Worm (Caenorhabditis elegans) whole organism, midembryonic: ENCODE measurements around the gene C25G4.8.
"Not testable (repeated sequence)": the region's sequence is repeated elsewhere in the genome, so short reads cannot be mapped to it uniquely, and the experiment has no call there.

Source experiments
- T22C8.4 ChIP-seq: fragments of 200-800 bp; sonication (Bioruptor generic); IDR thresholded peaks from 2 replicates; pipeline ENCODE4 v1.3.6; 2022; ENCODE audit warnings: missing genetic modification characterization, missing compliant biosample characterization
- cog-1 ChIP-seq: sonication (generic microtip); optimal IDR thresholded peaks from 2 replicates; lab custom pipeline; 2016; ENCODE audit warnings: missing genetic modification characterization, missing compliant biosample characterization
- flt-1 ChIP-seq: fragments of 200-800 bp; sonication (Bioruptor generic); IDR thresholded peaks from 2 replicates; pipeline ENCODE4 v1.3.6; 2022; ENCODE audit warnings: missing genetic modification characterization, missing compliant biosample characterization
- klf-2 ChIP-seq: fragments of 200-800 bp; sonication (Bioruptor generic); conservative IDR thresholded peaks from 2 replicates; pipeline ENCODE4 v1.3.6; 2022; ENCODE audit warnings: missing genetic modification reagents, missing genetic modification characterization, missing compliant biosample characterization
- med-1 ChIP-seq: sonication (generic microtip); optimal IDR thresholded peaks from 2 replicates; lab custom pipeline; 2017; ENCODE audit warnings: missing genetic modification characterization, mild to moderate bottlenecking, missing compliant biosample characterization, antibody characterized with exemption, missing genetic modification reagents; ENCODE audit not compliant: insufficient read depth
- ztf-23 ChIP-seq: fragments of 200-800 bp; sonication (Bioruptor generic); IDR thresholded peaks from 2 replicates; pipeline ENCODE4 v1.3.6; 2022; ENCODE audit warnings: missing genetic modification reagents, missing genetic modification characterization, missing compliant biosample characterization
- ztf-29 ChIP-seq: fragments of 200-800 bp; sonication (Bioruptor generic); IDR thresholded peaks from 2 replicates; pipeline ENCODE4 v1.3.6; 2022; ENCODE audit warnings: missing genetic modification reagents, missing genetic modification characterization, missing compliant biosample characterization

DNA sequence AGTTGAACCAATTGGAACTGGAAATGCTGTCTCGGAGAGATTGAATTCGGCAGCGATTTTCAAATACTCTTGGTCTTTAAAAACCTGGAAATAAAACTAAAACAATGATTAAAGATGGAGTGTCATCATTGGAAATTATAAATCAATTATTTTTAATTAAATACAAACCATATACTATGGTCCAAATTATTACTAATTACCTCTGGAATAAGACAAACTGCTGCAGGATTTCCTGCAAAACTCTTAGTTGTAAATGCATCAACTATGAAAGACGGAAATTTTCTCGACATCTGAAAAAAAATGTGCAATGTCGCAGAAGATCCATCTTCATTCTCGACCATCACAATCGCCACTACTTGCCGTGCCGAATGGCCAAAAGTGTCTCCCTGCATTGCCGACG is 15.4 kb upstream of the C25G4.8 start, which contains the start of gene igdb-1:
- not testable (repeated sequence) for TF ChIP-seq flt-1 (GFP tag; lab: Robert Waterston, UW); T22C8.4 (GFP tag; lab: Robert Waterston, UW); med-1; ztf-29 (GFP tag; lab: Robert Waterston, UW); cog-1; klf-2 (GFP tag; lab: Robert Waterston, UW); ztf-23 (GFP tag; lab: Robert Waterston, UW)
